Fruit fly (Drosophila melanogaster): ENCODE results near the gene Smn.

The Smn gene

dm6 chr3L:16571014-16571738 lies 10.2 kb downstream of the Smn start (continued):
- TF ChIP-seq CG3407 (GFP tag; optimal IDR thresholded peaks at IDR 0.05) (no peak), CG2129 (GFP tag; IDR thresholded peaks at IDR 0.05; ENCODE audit: partially characterized antibody) (no peak), Scr (GFP tag; IDR thresholded peaks at IDR 0.05; ENCODE audit: partially characterized antibody) (no peak), pb (GFP tag; optimal IDR thresholded peaks at IDR 0.05) (no peak), Elba2 (GFP tag; optimal IDR thresholded peaks at IDR 0.05) (no peak), CG11723 (GFP tag; optimal IDR thresholded peaks at IDR 0.05) (no peak), CG9437 (GFP tag; optimal IDR thresholded peaks at IDR 0.05) (peak; percentile 23), CG18476 (GFP tag; optimal IDR thresholded peaks at IDR 0.05) (peak; percentile 45), CG6854 (GFP tag; optimal IDR thresholded peaks at IDR 0.05) (peak; percentile 2), jigr1 (GFP tag; IDR thresholded peaks at IDR 0.05) (no peak), bbx (GFP tag; IDR thresholded peaks at IDR 0.05; ENCODE audit: partially characterized antibody) (no peak), HmgD (GFP tag; optimal IDR thresholded peaks at IDR 0.05) (no peak), CG8290 (GFP tag; optimal IDR thresholded peaks at IDR 0.05) (no peak), CG8290 (tag; optimal IDR thresholded peaks at IDR 0.05) (no peak), MBD-R2 (GFP tag; IDR thresholded peaks at IDR 0.05) (no peak; the same call in 1 of the 2 replicates), scrt (GFP tag; optimal IDR thresholded peaks at IDR 0.05) (peak; percentile 36), CG7372 (GFP tag; IDR thresholded peaks at IDR 0.05) (peak; percentile 56; the same call in 1 of the 2 replicates), usp (GFP tag; optimal IDR thresholded peaks at IDR 0.05) (no peak), CG11695 (GFP tag; IDR thresholded peaks at IDR 0.05) (peak; percentile 57; the same call in 2 of the 3 replicates), CG18764 (GFP tag; optimal IDR thresholded peaks at IDR 0.05) (peak; percentile 28), CG7839 (tag; optimal IDR thresholded peaks at IDR 0.05) (peak; percentile 67), D19A (tag; optimal IDR thresholded peaks at IDR 0.05) (peak; percentile 12), CG10462 (GFP tag; optimal IDR thresholded peaks at IDR 0.05) (no peak), fd64A (GFP tag; optimal IDR thresholded peaks at IDR 0.05) (no peak), zfh2 (GFP tag; optimal IDR thresholded peaks at IDR 0.05) (peak; percentile 26), Mrtf (GFP tag; IDR thresholded peaks at IDR 0.05) (0 out of 3 replicates have a peak, but pooled peaks have one; percentile 40), aop (GFP tag; IDR thresholded peaks at IDR 0.05) (no peak), gsb (GFP tag; IDR thresholded peaks at IDR 0.05) (peak; percentile 29; the same call in 1 of the 2 replicates), CG12769 (tag; optimal IDR thresholded peaks at IDR 0.05) (no peak), CG32772 (GFP tag; IDR thresholded peaks at IDR 0.05) (no peak), CG34422 (GFP tag; IDR thresholded peaks at IDR 0.05) (0 out of 3 replicates have a peak, but pooled peaks have one; percentile 33), bowl (GFP tag; IDR thresholded peaks at IDR 0.05) (no peak), CG11456 (GFP tag; IDR thresholded peaks at IDR 0.05) (0 out of 3 replicates have a peak, but pooled peaks have one; percentile 39), CG14441 (GFP tag; IDR thresholded peaks at IDR 0.05) (peak; percentile 62), NC2α (GFP tag; optimal IDR thresholded peaks at IDR 0.05) (no peak), CG1832 (GFP tag; optimal IDR thresholded peaks at IDR 0.05) (no peak), Lhr (GFP tag; optimal IDR thresholded peaks at IDR 0.05) (no peak), CG2116 (GFP tag; optimal IDR thresholded peaks at IDR 0.05) (no peak), ind (GFP tag; optimal IDR thresholded peaks at IDR 0.05) (peak; percentile 44), sisA (GFP tag; IDR thresholded peaks at IDR 0.05) (no peak; the same call in 1 of the 2 replicates), Rx (GFP tag; IDR thresholded peaks at IDR 0.05) (no peak), GATAe (GFP tag; conservative IDR thresholded peaks at IDR 0.05) (no peak), Sin3A (optimal IDR thresholded peaks at IDR 0.05) (no peak), E2f1 (GFP tag; IDR thresholded peaks at IDR 0.05) (no peak), sima (GFP tag; optimal IDR thresholded peaks at IDR 0.05) (no peak), so (GFP tag; IDR thresholded peaks at IDR 0.05) (peak; percentile 61; the same call in 1 of the 3 replicates), CG11398 (GFP tag; optimal IDR thresholded peaks at IDR 0.05) (no peak), pita (GFP tag; optimal IDR thresholded peaks at IDR 0.05) (no peak), amos (GFP tag; IDR thresholded peaks at IDR 0.05; ENCODE audit: partially characterized antibody) (no peak), CG8765 (GFP tag; IDR thresholded peaks at IDR 0.05) (no peak), klu (GFP tag; IDR thresholded peaks at IDR 0.05) (0 out of 2 replicates have a peak, but pooled peaks have one; percentile 19)

Data from whole organism, embryonic.